Fruit fly (Drosophila melanogaster) whole organism, embryonic: ENCODE data around the gene CG1622.

Experiments
- Aef1 ChIP-seq: fragments of 200-800 bp; sonication (Bioruptor generic); IDR thresholded peaks from 3 replicates; pipeline ENCODE4 v1.3.6; 2022; ENCODE audit warnings: missing biosample characterization, missing genetic modification characterization
- B-H1 ChIP-seq: fragments of 200-800 bp; sonication (Bioruptor generic); IDR thresholded peaks from 3 replicates; pipeline ENCODE4 v1.3.6; 2022; ENCODE audit warnings: missing biosample characterization, missing genetic modification characterization
- C15 ChIP-seq: fragments of 200-800 bp; sonication (Bioruptor generic); IDR thresholded peaks from 3 replicates; pipeline ENCODE4 v1.3.6; 2022; ENCODE audit warnings: missing biosample characterization, missing genetic modification characterization
- CG11456 ChIP-seq: fragments of 200-800 bp; sonication (Bioruptor generic); IDR thresholded peaks from 3 replicates; pipeline ENCODE4 v1.3.6; 2022; ENCODE audit warnings: missing biosample characterization, missing genetic modification characterization
- CG11504 ChIP-seq: fragments of 200-800 bp; sonication (Bioruptor generic); optimal IDR thresholded peaks from 3 replicates; lab custom pipeline; 2019; ENCODE audit warnings: missing biosample characterization, mild to moderate bottlenecking, missing genetic modification characterization, moderate library complexity
- CG11723 ChIP-seq: fragments of 200-800 bp; sonication (Bioruptor generic); optimal IDR thresholded peaks from 2 replicates; lab custom pipeline; 2017; ENCODE audit warnings: missing biosample characterization, mild to moderate bottlenecking, missing genetic modification characterization
- CG14860 ChIP-seq: fragments of 200-800 bp; sonication (Bioruptor generic); IDR thresholded peaks from 3 replicates; pipeline ENCODE4 v1.3.6; 2022; ENCODE audit warnings: missing biosample characterization, missing genetic modification characterization; ENCODE audit not compliant: partially characterized antibody
- CG15011 ChIP-seq: fragments of 200-800 bp; sonication (Bioruptor generic); optimal IDR thresholded peaks from 3 replicates; lab custom pipeline; 2018; ENCODE audit warnings: missing biosample characterization, mild to moderate bottlenecking, missing genetic modification characterization
- CG15073 ChIP-seq: fragments of 200-800 bp; sonication (Bioruptor generic); optimal IDR thresholded peaks from 2 replicates; lab custom pipeline; 2016; ENCODE audit warnings: missing biosample characterization, missing genetic modification characterization
- CG1529 ChIP-seq: fragments of 200-800 bp; sonication (Bioruptor generic); optimal IDR thresholded peaks from 3 replicates; lab custom pipeline; 2018; ENCODE audit warnings: missing biosample characterization, missing genetic modification characterization
- CG1647 ChIP-seq: fragments of 200-800 bp; sonication (Bioruptor generic); optimal IDR thresholded peaks from 3 replicates; lab custom pipeline; 2016; ENCODE audit warnings: missing biosample characterization, missing genetic modification characterization
- CG17328 ChIP-seq: fragments of 200-800 bp; sonication (Bioruptor generic); IDR thresholded peaks from 2 replicates; pipeline ENCODE4 v1.3.6; 2022; ENCODE audit warnings: missing biosample characterization, missing genetic modification characterization
- CG18262 ChIP-seq: fragments of 200-800 bp; optimal IDR thresholded peaks from 3 replicates; lab custom pipeline; 2019; ENCODE audit warnings: missing biosample characterization, mild to moderate bottlenecking, missing genetic modification characterization, moderate library complexity
- CG2202 ChIP-seq: fragments of 200-800 bp; sonication (Bioruptor generic); optimal IDR thresholded peaks from 2 replicates; lab custom pipeline; 2018; ENCODE audit warnings: missing biosample characterization, mild to moderate bottlenecking, missing genetic modification characterization
- CG32772 ChIP-seq: fragments of 200-800 bp; sonication (Bioruptor generic); IDR thresholded peaks from 2 replicates; pipeline ENCODE4 v1.3.6; 2022; ENCODE audit warnings: missing biosample characterization, missing genetic modification characterization
- CG3407 ChIP-seq: fragments of 200-800 bp; sonication (Bioruptor generic); optimal IDR thresholded peaks from 2 replicates; lab custom pipeline; 2018; ENCODE audit warnings: missing biosample characterization, mild to moderate bottlenecking, missing genetic modification characterization
- CG3726 ChIP-seq: fragments of 200-800 bp; sonication (Bioruptor generic); IDR thresholded peaks from 3 replicates; pipeline ENCODE4, ENCODE4 v1.3.6; 2022; ENCODE audit warnings: missing biosample characterization, missing genetic modification characterization
- CG3838 ChIP-seq: fragments of 200-800 bp; sonication (Bioruptor generic); optimal IDR thresholded peaks from 3 replicates; lab custom pipeline; 2016; ENCODE audit warnings: missing biosample characterization, missing genetic modification characterization
- CG43689 ChIP-seq: fragments of 200-800 bp; sonication (Bioruptor generic); IDR thresholded peaks from 2 replicates; pipeline ENCODE4 v1.3.6; 2022; ENCODE audit warnings: missing biosample characterization, missing genetic modification characterization
- CG4820 ChIP-seq: fragments of 200-800 bp; sonication (Bioruptor generic); optimal IDR thresholded peaks from 3 replicates; lab custom pipeline; 2016; ENCODE audit warnings: missing biosample characterization, missing genetic modification characterization
- CG4854 ChIP-seq: fragments of 200-800 bp; sonication (Bioruptor generic); optimal IDR thresholded peaks from 2 replicates; lab custom pipeline; 2016; ENCODE audit warnings: missing biosample characterization, missing genetic modification characterization, inconsistent platforms
- CG5245 ChIP-seq: fragments of 200-800 bp; sonication (Bioruptor generic); optimal IDR thresholded peaks from 3 replicates; lab custom pipeline; 2016; ENCODE audit warnings: missing biosample characterization, missing genetic modification characterization
- CG6254 ChIP-seq: fragments of 200-800 bp; sonication (Bioruptor generic); optimal IDR thresholded peaks from 3 replicates; lab custom pipeline; 2017; ENCODE audit warnings: mild to moderate bottlenecking, missing biosample characterization, missing genetic modification reagents, missing genetic modification characterization
- CG7271 ChIP-seq: fragments of 200-800 bp; sonication (Bioruptor generic); optimal IDR thresholded peaks from 2 replicates; lab custom pipeline; 2018; ENCODE audit warnings: missing biosample characterization, mild to moderate bottlenecking, missing genetic modification characterization, moderate library complexity
- Camta ChIP-seq: fragments of 200-800 bp; sonication (Bioruptor generic); optimal IDR thresholded peaks from 2 replicates; lab custom pipeline; 2016; ENCODE audit warnings: missing biosample characterization, missing genetic modification characterization
- Chrac-16 ChIP-seq: fragments of 200-800 bp; sonication (Bioruptor generic); optimal IDR thresholded peaks from 3 replicates; lab custom pipeline; 2016; ENCODE audit warnings: missing biosample characterization, missing genetic modification characterization
- CkIIα-i1 ChIP-seq: fragments of 200-800 bp; sonication (Bioruptor generic); IDR thresholded peaks from 2 replicates; pipeline ENCODE4 v1.3.6; 2022; ENCODE audit warnings: missing biosample characterization, missing genetic modification characterization
- Elba2 ChIP-seq: fragments of 200-800 bp; sonication (Bioruptor generic); optimal IDR thresholded peaks from 3 replicates; lab custom pipeline; 2016; ENCODE audit warnings: missing biosample characterization, missing genetic modification characterization
- Hr39 ChIP-seq: fragments of >200 bp; optimal IDR thresholded peaks from 2 replicates; lab custom pipeline; 2017
- Med ChIP-seq: fragments of 200-800 bp; sonication (Bioruptor generic); peaks from one replicate; lab custom pipeline; 2016; ENCODE audit warnings: missing biosample characterization, missing genetic modification characterization, mild to moderate bottlenecking, inconsistent platforms, moderate library complexity
- NfI ChIP-seq: fragments of 200-800 bp; sonication (Bioruptor generic); optimal IDR thresholded peaks from 3 replicates; lab custom pipeline; 2018; ENCODE audit warnings: missing biosample characterization, mild to moderate bottlenecking, missing genetic modification characterization, moderate library complexity
- Ptx1 ChIP-seq: fragments of 200-800 bp; sonication (Bioruptor generic); IDR thresholded peaks from 2 replicates; pipeline ENCODE4 v1.3.6; 2022; ENCODE audit warnings: missing biosample characterization, missing genetic modification characterization
- Sry-β ChIP-seq: fragments of 200-800 bp; sonication (Bioruptor generic); optimal IDR thresholded peaks from 2 replicates; lab custom pipeline; 2018; ENCODE audit warnings: missing biosample characterization, mild to moderate bottlenecking, missing genetic modification characterization, moderate library complexity
- Usf ChIP-seq: fragments of 200-800 bp; sonication (Bioruptor generic); optimal IDR thresholded peaks from 2 replicates; lab custom pipeline; 2017; ENCODE audit warnings: missing genotype, missing biosample characterization, missing genetic modification characterization
- abd-A ChIP-seq: fragments of 200-800 bp; sonication (Bioruptor generic); optimal IDR thresholded peaks from 3 replicates; lab custom pipeline; 2019; ENCODE audit warnings: missing biosample characterization, mild to moderate bottlenecking, missing genetic modification characterization, moderate library complexity
- bab2 ChIP-seq: fragments of 200-800 bp; sonication (Bioruptor generic); optimal IDR thresholded peaks from 2 replicates; lab custom pipeline; 2016; ENCODE audit warnings: missing biosample characterization, missing genetic modification characterization
- br ChIP-seq: fragments of >200 bp; optimal IDR thresholded peaks from 2 replicates; lab custom pipeline; 2017
- bsh ChIP-seq, 2 experiments: fragments of 200-800 bp; sonication (Bioruptor generic); optimal IDR thresholded peaks; 2 replicates each; lab custom pipeline; 2017 to 2018; ENCODE audit warnings: mild to moderate bottlenecking in 2 of 2, missing biosample characterization in 2 of 2, missing genetic modification characterization in 2 of 2, moderate library complexity in 1 of 2
- emc ChIP-seq: fragments of 200-800 bp; sonication (Bioruptor generic); optimal IDR thresholded peaks from 2 replicates; lab custom pipeline; 2016; ENCODE audit warnings: missing biosample characterization, missing genetic modification characterization
- ems ChIP-seq: fragments of 200-800 bp; sonication (Bioruptor generic); optimal IDR thresholded peaks from 3 replicates; lab custom pipeline; 2016; ENCODE audit warnings: missing biosample characterization, missing genetic modification characterization
- eve ChIP-seq, 2 experiments: fragments of >200 bp; optimal IDR thresholded peaks; 2 replicates each; lab custom pipeline; 2017; ENCODE audit warnings: missing biosample characterization in 2 of 2, missing genetic modification characterization in 2 of 2
- ewg ChIP-seq: fragments of 200-800 bp; sonication (Bioruptor generic); optimal IDR thresholded peaks from 3 replicates; lab custom pipeline; 2017; ENCODE audit warnings: mild to moderate bottlenecking, missing biosample characterization, missing genetic modification reagents, missing genetic modification characterization
- fd64A ChIP-seq: fragments of 200-800 bp; sonication (Bioruptor generic); optimal IDR thresholded peaks from 3 replicates; lab custom pipeline; 2018; ENCODE audit warnings: missing biosample characterization, mild to moderate bottlenecking, missing genetic modification characterization
- ftz-f1 ChIP-seq: fragments of 200-800 bp; sonication (Bioruptor generic); optimal IDR thresholded peaks from 2 replicates; lab custom pipeline; 2016; ENCODE audit warnings: missing biosample characterization, missing genetic modification characterization
- grau ChIP-seq: fragments of 200-800 bp; optimal IDR thresholded peaks from 3 replicates; lab custom pipeline; 2019; ENCODE audit warnings: missing biosample characterization, mild to moderate bottlenecking, missing genetic modification characterization, moderate library complexity
- ind ChIP-seq: fragments of 200-800 bp; sonication (Bioruptor generic); optimal IDR thresholded peaks from 3 replicates; lab custom pipeline; 2016; ENCODE audit warnings: missing biosample characterization, missing genetic modification characterization
- klu ChIP-seq: fragments of 200-800 bp; sonication (Bioruptor generic); IDR thresholded peaks from 2 replicates; pipeline ENCODE4 v1.3.6; 2022; ENCODE audit warnings: missing biosample characterization, missing genetic modification characterization
- nerfin-2 ChIP-seq: fragments of 200-800 bp; sonication (Bioruptor generic); IDR thresholded peaks from 2 replicates; pipeline ENCODE4 v1.3.6; 2022; ENCODE audit warnings: missing biosample characterization, missing genetic modification characterization; ENCODE audit not compliant: partially characterized antibody
- pita ChIP-seq: fragments of 200-800 bp; sonication (Bioruptor generic); optimal IDR thresholded peaks from 2 replicates; lab custom pipeline; 2017; ENCODE audit warnings: missing biosample characterization, mild to moderate bottlenecking, missing genetic modification characterization
- sens-2 ChIP-seq: fragments of 200-800 bp; sonication (Bioruptor generic); IDR thresholded peaks from 2 replicates; pipeline ENCODE4 v1.3.6; 2022; ENCODE audit warnings: missing biosample characterization, missing genetic modification characterization
- tio ChIP-seq: fragments of 200-800 bp; sonication (Bioruptor generic); optimal IDR thresholded peaks from 2 replicates; lab custom pipeline; 2017; ENCODE audit warnings: missing biosample characterization, missing genetic modification characterization, inconsistent platforms
- usp ChIP-seq: fragments of >200 bp; optimal IDR thresholded peaks from 2 replicates; lab custom pipeline; 2017; ENCODE audit warnings: missing biosample characterization, missing genetic modification characterization
- yki ChIP-seq: fragments of >200 bp; optimal IDR thresholded peaks from 3 replicates; lab custom pipeline; 2018

CG1622 gene

dm6 chrX:13332702-13333243 lies 35.9 kb downstream of the CG1622 start (continued):
- no peak for TF ChIP-seq CG14860 (GFP tag; lab: Robert Waterston, UW)
- no peak for TF ChIP-seq CG3838
- no peak for TF ChIP-seq CG15011 (GFP tag; lab: Kevin White, UChicago)
- TF ChIP-seq Elba2 (GFP tag; lab: Kevin White, UChicago) = no peak
- peak; percentile 17 for TF ChIP-seq CG1647 (GFP tag; lab: Kevin White, UChicago)
- TF ChIP-seq fd64A (GFP tag; lab: Kevin White, UChicago) = no peak
- no peak for TF ChIP-seq emc
- no peak for TF ChIP-seq eve (GFP tag; optimal IDR thresholded peaks at IDR 0.05; lab: Kevin White, UChicago)
- TF ChIP-seq CG43689 (GFP tag; lab: Robert Waterston, UW) = no peak
- no peak for TF ChIP-seq CG4854 (GFP tag; lab: Kevin White, UChicago)
- no peak for TF ChIP-seq CG5245
- no peak for TF ChIP-seq nerfin-2 (GFP tag; lab: Robert Waterston, UW)
- TF ChIP-seq CG11456 = no peak
- TF ChIP-seq yki (lab: Kevin White, UChicago) = no peak
- no peak for TF ChIP-seq B-H1
- no peak for TF ChIP-seq Chrac-16 (GFP tag; lab: Kevin White, UChicago)
- no peak for TF ChIP-seq CG2202 (tag; lab: Kevin White, UChicago)
- no peak for TF ChIP-seq CG7271 (tag; lab: Kevin White, UChicago)
- no peak for TF ChIP-seq pita
- no peak for TF ChIP-seq ewg
- TF ChIP-seq C15 (GFP tag; lab: Robert Waterston, UW) = no peak
- no peak for TF ChIP-seq CG15073 (GFP tag; lab: Kevin White, UChicago)
- TF ChIP-seq CG1529 (GFP tag; lab: Kevin White, UChicago) = no peak
- TF ChIP-seq abd-A (tag; lab: Kevin White, UChicago) = no peak
- TF ChIP-seq Med = peak; percentile 57
- no peak for TF ChIP-seq CG32772 (GFP tag; lab: Robert Waterston, UW)
- TF ChIP-seq Sry-β = no peak
- TF ChIP-seq grau (tag; lab: Kevin White, UChicago) = peak; percentile 46
- TF ChIP-seq bab2 = peak; percentile 45
- peak in 1 of 2 experiments; percentile 25 for TF ChIP-seq bsh (GFP tag; optimal IDR thresholded peaks at IDR 0.05; lab: Kevin White, UChicago)
- no peak for TF ChIP-seq ftz-f1 (GFP tag; lab: Kevin White, UChicago)
- TF ChIP-seq CG11723 (GFP tag; lab: Kevin White, UChicago) = no peak
- no peak for TF ChIP-seq Hr39 (lab: Kevin White, UChicago)
- no peak for TF ChIP-seq br
- TF ChIP-seq CG3726 (GFP tag; lab: Robert Waterston, UW) = no peak
- no peak for TF ChIP-seq CG6254 (GFP tag; lab: Kevin White, UChicago)
- no peak for TF ChIP-seq Ptx1 (GFP tag; lab: Robert Waterston, UW)
- TF ChIP-seq CG3407 = no peak
- TF ChIP-seq CG17328 = no peak
- TF ChIP-seq ind (GFP tag; lab: Kevin White, UChicago) = peak; percentile 33
- no peak for TF ChIP-seq Aef1 (GFP tag; lab: Robert Waterston, UW)
- peak; percentile 25 for TF ChIP-seq CG11504 (tag; lab: Kevin White, UChicago)
- peak; percentile 12 for TF ChIP-seq tio
- no peak for TF ChIP-seq NfI (GFP tag; lab: Kevin White, UChicago)
- TF ChIP-seq CkIIα-i1 (GFP tag; lab: Robert Waterston, UW) = no peak
- no peak for TF ChIP-seq Camta
- no peak for TF ChIP-seq sens-2 (GFP tag; lab: Robert Waterston, UW)
- no peak for TF ChIP-seq usp (GFP tag; lab: Kevin White, UChicago)
- TF ChIP-seq CG4820 = no peak
- TF ChIP-seq CG18262 (tag; lab: Kevin White, UChicago) = no peak
- TF ChIP-seq Usf (GFP tag; lab: Kevin White, UChicago) = peak; percentile 5
- TF ChIP-seq klu (GFP tag; lab: Robert Waterston, UW) = no peak
- no peak for TF ChIP-seq ems (GFP tag; lab: Kevin White, UChicago)
